Worm (Caenorhabditis elegans) whole organism, young adult: Measurements from ENCODE around the gene D1086.18.
A peak's percentile ranks its signal among the peaks of the same experiment; 100 is the strongest.

ENCODE experiments used
- D2030.7 ChIP-seq: fragments of 200-800 bp; sonication (Bioruptor generic); IDR thresholded peaks from 2 replicates; pipeline ENCODE4 v1.3.6; 2022; ENCODE audit warnings: missing genetic modification reagents, missing genetic modification characterization, missing compliant biosample characterization
- F10E7.11 ChIP-seq: sonication (generic microtip); optimal IDR thresholded peaks from 2 replicates; lab custom pipeline; 2017; ENCODE audit warnings: mild to moderate bottlenecking, missing genetic modification characterization, moderate library complexity, missing compliant biosample characterization
- F49E8.2 ChIP-seq: sonication (generic microtip); optimal IDR thresholded peaks from 3 replicates; lab custom pipeline; 2017; ENCODE audit warnings: missing genetic modification characterization, mild to moderate bottlenecking, missing compliant biosample characterization, antibody characterized with exemption, moderate library complexity; ENCODE audit not compliant: insufficient read depth
- F57C9.4 ChIP-seq: sonication (generic microtip); optimal IDR thresholded peaks from 2 replicates; lab custom pipeline; 2017; ENCODE audit warnings: mild to moderate bottlenecking, missing genetic modification characterization, missing compliant biosample characterization
- K11D2.4 ChIP-seq: fragments of 200-800 bp; sonication (Bioruptor generic); IDR thresholded peaks from 2 replicates; pipeline ENCODE4 v1.3.6; 2022; ENCODE audit warnings: missing genetic modification reagents, missing genetic modification characterization, missing compliant biosample characterization
- T07F8.4 ChIP-seq: sonication (generic microtip); optimal IDR thresholded peaks from 2 replicates; lab custom pipeline; 2016; ENCODE audit warnings: mild to moderate bottlenecking, missing genetic modification characterization, moderate library complexity, missing compliant biosample characterization
- Y53F4B.3 ChIP-seq: fragments of 200-800 bp; sonication (Bioruptor generic); IDR thresholded peaks from 2 replicates; pipeline ENCODE4 v1.3.6; 2022; ENCODE audit warnings: missing genetic modification reagents, missing genetic modification characterization, missing compliant biosample characterization
- Y67H2A.10 ChIP-seq: fragments of 200-800 bp; sonication (Bioruptor generic); conservative IDR thresholded peaks from 2 replicates; pipeline ENCODE4 v1.3.6; 2022; ENCODE audit warnings: missing genetic modification reagents, missing genetic modification characterization, missing compliant biosample characterization
- Y95B8A.8 ChIP-seq: fragments of 200-800 bp; sonication (Bioruptor generic); IDR thresholded peaks from 2 replicates; pipeline ENCODE4 v1.3.6; 2022; ENCODE audit warnings: missing genetic modification reagents, missing genetic modification characterization, missing compliant biosample characterization
- athp-1 ChIP-seq: sonication (generic microtip); optimal IDR thresholded peaks from 2 replicates; lab custom pipeline; 2017; ENCODE audit warnings: mild to moderate bottlenecking, missing genetic modification characterization, missing compliant biosample characterization
- attf-6 ChIP-seq: fragments of 200-800 bp; sonication (Bioruptor generic); IDR thresholded peaks from 2 replicates; pipeline ENCODE4 v1.3.6; 2022; ENCODE audit warnings: missing genetic modification reagents, missing genetic modification characterization, missing compliant biosample characterization
- bed-1 ChIP-seq: fragments of 200-800 bp; sonication (Bioruptor generic); IDR thresholded peaks from 2 replicates; pipeline ENCODE4 v1.3.6; 2022; ENCODE audit warnings: missing genetic modification reagents, missing genetic modification characterization, missing compliant biosample characterization
- cebp-1 ChIP-seq, 2 experiments: fragments of 200-800 bp in 1 of 2; sonication (Bioruptor generic) in 1 of 2; sonication (generic microtip) in 1 of 2; IDR thresholded peaks in 1 of 2; optimal IDR thresholded peaks in 1 of 2; 2 replicates each; pipeline versions ENCODE4 v1.3.6 to Lab custom; 2017 to 2022; ENCODE audit warnings: missing compliant biosample characterization in 2 of 2, missing genetic modification characterization in 2 of 2, mild to moderate bottlenecking in 1 of 2, missing genetic modification reagents in 1 of 2, moderate library complexity in 1 of 2
- ceh-27 ChIP-seq: fragments of 200-800 bp; sonication (Bioruptor generic); optimal IDR thresholded peaks from 2 replicates; lab custom pipeline; 2018; ENCODE audit warnings: mild to moderate bottlenecking, missing genetic modification characterization, moderate library complexity, missing compliant biosample characterization
- efl-1 ChIP-seq: fragments of 150-350 bp; optimal IDR thresholded peaks from 2 replicates; lab custom pipeline; 2014; ENCODE audit warnings: missing biosample characterization, missing genetic modification reagents, missing genetic modification characterization
- gei-17 ChIP-seq: fragments of 200-800 bp; sonication (Bioruptor generic); optimal IDR thresholded peaks from 2 replicates; lab custom pipeline; 2018; ENCODE audit warnings: mild to moderate bottlenecking, missing genetic modification characterization, missing compliant biosample characterization
- hmg-1.2 ChIP-seq: fragments of 200-800 bp; sonication (Bioruptor generic); IDR thresholded peaks from 2 replicates; pipeline ENCODE4 v1.3.6; 2022; ENCODE audit warnings: missing genetic modification reagents, missing genetic modification characterization, missing compliant biosample characterization
- hrde-1 ChIP-seq: sonication (generic microtip); optimal IDR thresholded peaks from 2 replicates; lab custom pipeline; 2016; ENCODE audit warnings: missing genetic modification characterization, mild to moderate bottlenecking, missing compliant biosample characterization, moderate library complexity, missing genotype, missing genetic modification reagents, borderline replicate concordance
- lin-35 ChIP-seq, 3 experiments: fragments of 150-350 bp in 2 of 3; sonication (generic microtip) in 1 of 3; optimal IDR thresholded peaks; 2 replicates each; lab custom pipeline; 2014 to 2018; ENCODE audit warnings: missing biosample characterization in 3 of 3, missing genetic modification characterization in 3 of 3, missing genetic modification reagents in 3 of 3
- madf-10 ChIP-seq: sonication (generic microtip); optimal IDR thresholded peaks from 2 replicates; lab custom pipeline; 2016; ENCODE audit warnings: mild to moderate bottlenecking, missing genetic modification characterization, missing compliant biosample characterization
- madf-3 ChIP-seq: fragments of 200-800 bp; sonication (Bioruptor generic); IDR thresholded peaks from 2 replicates; pipeline ENCODE4 v1.3.6; 2022; ENCODE audit warnings: missing genetic modification reagents, missing genetic modification characterization, missing compliant biosample characterization
- mxl-1 ChIP-seq: sonication (generic microtip); optimal IDR thresholded peaks from 2 replicates; lab custom pipeline; 2016; ENCODE audit warnings: missing genetic modification characterization, missing compliant biosample characterization
- nhr-179 ChIP-seq: sonication (generic microtip); optimal IDR thresholded peaks from 2 replicates; lab custom pipeline; 2016; ENCODE audit warnings: mild to moderate bottlenecking, missing genetic modification characterization, missing compliant biosample characterization
- nhr-27 ChIP-seq: fragments of 200-800 bp; sonication (Bioruptor generic); optimal IDR thresholded peaks from 2 replicates; lab custom pipeline; 2018; ENCODE audit warnings: mild to moderate bottlenecking, missing genetic modification characterization, moderate library complexity, missing compliant biosample characterization
- nhr-80 ChIP-seq: sonication (generic microtip); optimal IDR thresholded peaks from 2 replicates; lab custom pipeline; 2016; ENCODE audit warnings: missing genetic modification characterization, missing compliant biosample characterization
- nhr-90 ChIP-seq: sonication (generic microtip); optimal IDR thresholded peaks from 2 replicates; lab custom pipeline; 2016; ENCODE audit warnings: missing genotype, mild to moderate bottlenecking, missing genetic modification characterization, missing compliant biosample characterization
- rcor-1 ChIP-seq: fragments of 200-800 bp; sonication (Bioruptor generic); IDR thresholded peaks from 2 replicates; pipeline ENCODE4 v1.3.6; 2022; ENCODE audit warnings: missing genetic modification reagents, missing genetic modification characterization, missing compliant biosample characterization
- rec-8 ChIP-seq, 2 experiments: sonication (generic microtip); optimal IDR thresholded peaks; 2 replicates each; lab custom pipeline; 2016; ENCODE audit warnings: mild to moderate bottlenecking in 2 of 2, missing genetic modification characterization in 2 of 2, missing genetic modification reagents in 2 of 2, missing genotype in 2 of 2, missing biosample characterization in 1 of 2, missing compliant biosample characterization in 1 of 2, moderate library complexity in 1 of 2
- repo-1 ChIP-seq: sonication (generic microtip); optimal IDR thresholded peaks from 2 replicates; lab custom pipeline; 2017; ENCODE audit warnings: mild to moderate bottlenecking, missing genetic modification characterization, missing compliant biosample characterization
- sdz-38 ChIP-seq: sonication (generic microtip); optimal IDR thresholded peaks from 2 replicates; lab custom pipeline; 2016; ENCODE audit warnings: missing genotype, missing genetic modification characterization, missing compliant biosample characterization
- snpc-1.1 ChIP-seq: sonication (generic microtip); optimal IDR thresholded peaks from 2 replicates; lab custom pipeline; 2017; ENCODE audit warnings: missing genetic modification characterization, mild to moderate bottlenecking, missing compliant biosample characterization, antibody characterized with exemption, moderate library complexity, missing genotype, missing genetic modification reagents; ENCODE audit not compliant: insufficient read depth
- snpc-4 ChIP-seq, 5 experiments: fragments of 150-350 bp in 1 of 5; sonication (generic microtip) in 4 of 5; optimal IDR thresholded peaks; 2 replicates each; lab custom pipeline; 2014 to 2018; ENCODE audit warnings: missing genetic modification characterization in 5 of 5, missing biosample characterization in 3 of 5, antibody characterized with exemption in 2 of 5, mild to moderate bottlenecking in 2 of 5, missing compliant biosample characterization in 2 of 5, missing genotype in 2 of 5, moderate library complexity in 2 of 5, missing genetic modification reagents in 1 of 5
- tbp1 ChIP-seq: fragments of 200-800 bp; sonication (Bioruptor generic); optimal IDR thresholded peaks from 2 replicates; lab custom pipeline; 2018; ENCODE audit warnings: mild to moderate bottlenecking, missing genetic modification characterization, missing compliant biosample characterization
- unc-130 ChIP-seq: sonication (generic microtip); optimal IDR thresholded peaks from 2 replicates; lab custom pipeline; 2016; ENCODE audit warnings: missing genetic modification reagents, missing genetic modification characterization, missing compliant biosample characterization
- zim-3 ChIP-seq: sonication (generic microtip); optimal IDR thresholded peaks from 2 replicates; lab custom pipeline; 2017; ENCODE audit warnings: mild to moderate bottlenecking, missing genetic modification characterization, moderate library complexity, missing compliant biosample characterization
- ztf-25 ChIP-seq: fragments of 200-800 bp; sonication (Bioruptor generic); IDR thresholded peaks from 2 replicates; pipeline ENCODE4 v1.3.6; 2022; ENCODE audit warnings: missing genetic modification reagents, missing genetic modification characterization, missing compliant biosample characterization

Gene D1086.18

DNA sequence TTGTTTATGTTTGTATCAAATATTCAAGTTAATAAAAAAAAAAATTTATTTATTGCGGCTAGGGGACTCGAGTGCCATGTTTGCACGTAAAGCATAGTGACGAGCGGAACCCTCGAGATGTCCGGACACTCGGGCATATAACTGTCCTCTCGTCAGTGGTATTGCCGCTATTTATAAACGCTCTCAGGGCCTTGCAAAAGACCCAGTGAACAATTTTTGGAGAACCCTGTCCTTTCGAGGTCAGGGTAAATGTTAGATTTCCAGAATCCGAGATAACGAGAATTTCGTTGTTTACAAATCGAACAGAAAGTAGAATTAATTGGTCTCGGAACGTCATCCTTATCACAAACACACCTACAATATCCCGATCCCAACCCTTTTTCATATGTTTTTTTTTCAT lies 6.7 kb downstream of the D1086.18 start, which contains the start of gene D1086.3 (continued):
- TF ChIP-seq F49E8.2 (tag; lab: Kevin White, UChicago) (peak; percentile 76), Y67H2A.10 (GFP tag; lab: Robert Waterston, UW) (no peak)
- TF ChIP-seq, all 124 proteins: peak for 46

DNA sequence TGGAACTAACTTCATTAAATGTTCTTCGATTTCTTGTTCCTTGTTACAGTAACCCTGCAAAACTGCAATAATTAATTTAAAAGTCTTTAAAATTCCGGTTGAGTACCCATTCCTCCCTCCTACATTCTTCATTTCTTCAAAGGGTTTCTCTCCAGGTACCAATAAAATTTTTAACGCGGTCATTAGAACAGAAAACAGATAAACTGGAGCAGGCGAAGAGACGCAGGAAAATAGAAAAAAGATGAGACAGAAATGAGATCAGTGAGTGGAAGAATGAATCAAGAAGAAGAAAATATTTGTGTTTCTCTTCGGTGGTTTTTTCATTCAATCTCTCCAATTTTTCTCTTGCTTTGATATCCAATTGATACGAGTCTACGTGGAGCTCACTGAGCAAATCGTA lies 8.1 kb downstream of the D1086.18 start, which contains the start of gene D1086.8:
TSS of gene D1086.8 (plus strand) at position 301 of the 400 bp plus-strand sequence.
- TF ChIP-seq F49E8.2 (tag; lab: Kevin White, UChicago) (no peak), nhr-90 (tag; lab: Kevin White, UChicago) (no peak), Y53F4B.3 (GFP tag; lab: Robert Waterston, UW) (no peak), nhr-179 (tag; lab: Kevin White, UChicago) (no peak), K11D2.4 (no peak), attf-6 (GFP tag; lab: Robert Waterston, UW) (no peak)
- TF ChIP-seq, all 124 proteins: peak for 0

DNA sequence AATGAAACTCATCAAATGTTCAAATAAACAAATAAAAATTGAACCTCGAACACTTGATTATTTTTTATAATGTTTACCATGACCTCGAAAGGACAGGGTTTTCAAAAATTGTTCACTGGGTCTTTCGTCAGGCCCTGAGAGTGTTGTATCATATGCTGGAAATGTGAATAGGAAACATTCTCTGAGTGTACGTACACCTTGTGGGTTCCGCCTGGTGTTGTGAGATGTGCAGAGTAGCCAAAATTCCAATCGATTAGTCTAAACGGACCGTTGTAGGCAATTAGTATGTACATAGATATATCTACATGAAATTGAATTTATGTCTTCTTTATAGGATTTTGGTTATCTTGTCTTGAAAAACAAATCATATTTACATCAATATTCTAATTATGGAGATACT lies 8.9 kb downstream of the D1086.18 start:
- no peak for TF ChIP-seq F57C9.4 (tag; lab: Kevin White, UChicago)
- TF ChIP-seq hmg-1.2 (GFP tag; lab: Robert Waterston, UW): peak; percentile 24; the same call in 1 of the 2 replicates
- TF ChIP-seq T07F8.4: no peak
- no peak for TF ChIP-seq lin-35 (GFP tag; optimal IDR thresholded peaks at IDR 0.05; lab: Kevin White, UChicago)
- TF ChIP-seq unc-130 (GFP tag; lab: Kevin White, UChicago): no peak
- TF ChIP-seq F49E8.2 (tag; lab: Kevin White, UChicago): no peak
- TF ChIP-seq nhr-80: no peak
- no peak for TF ChIP-seq ceh-27
- TF ChIP-seq madf-10: no peak
- TF ChIP-seq repo-1 (tag; lab: Kevin White, UChicago): no peak
- no peak for TF ChIP-seq snpc-4 (GFP tag; optimal IDR thresholded peaks at IDR 0.05; lab: Kevin White, UChicago)
- peak in 2 of 4 experiments; percentile 36 to 70 for TF ChIP-seq snpc-4 (tag; optimal IDR thresholded peaks at IDR 0.05; lab: Kevin White, UChicago)
- no peak for TF ChIP-seq rec-8 (tag; optimal IDR thresholded peaks at IDR 0.05; lab: Kevin White, UChicago)
- TF ChIP-seq efl-1 (GFP tag; lab: Kevin White, UChicago): no peak
- no peak for TF ChIP-seq F10E7.11 (tag; lab: Kevin White, UChicago)
- TF ChIP-seq madf-3 (GFP tag; lab: Robert Waterston, UW): no peak
- TF ChIP-seq cebp-1 (GFP tag; IDR thresholded peaks at IDR 0.05; lab: Robert Waterston, UW): no peak
- no peak for TF ChIP-seq cebp-1 (tag; optimal IDR thresholded peaks at IDR 0.05; lab: Kevin White, UChicago)
- no peak for TF ChIP-seq gei-17 (GFP tag; lab: Kevin White, UChicago)
- no peak for TF ChIP-seq ztf-25 (GFP tag; lab: Robert Waterston, UW)
- TF ChIP-seq nhr-27 (tag; lab: Kevin White, UChicago): no peak
- TF ChIP-seq nhr-90 (tag; lab: Kevin White, UChicago): no peak
- TF ChIP-seq hrde-1 (tag; lab: Kevin White, UChicago): no peak
- no peak for TF ChIP-seq Y95B8A.8 (GFP tag; lab: Robert Waterston, UW)
- TF ChIP-seq attf-6 (GFP tag; lab: Robert Waterston, UW): no peak
- TF ChIP-seq rcor-1 (GFP tag; lab: Robert Waterston, UW): no peak
- TF ChIP-seq D2030.7 (GFP tag; lab: Robert Waterston, UW): no peak
- no peak for TF ChIP-seq athp-1
- peak; percentile 59 for TF ChIP-seq snpc-1.1 (tag; lab: Kevin White, UChicago)
- no peak for TF ChIP-seq zim-3 (tag; lab: Kevin White, UChicago)
- no peak for TF ChIP-seq bed-1 (GFP tag; lab: Robert Waterston, UW)
- no peak for TF ChIP-seq mxl-1 (tag; lab: Kevin White, UChicago)
- no peak for TF ChIP-seq sdz-38
- peak; percentile 16 for TF ChIP-seq tbp1
- TF ChIP-seq Y53F4B.3 (GFP tag; lab: Robert Waterston, UW): no peak
